Fruit fly (Drosophila melanogaster) whole organism, embryonic: ENCODE data around the gene Sys1.

ENCODE experiments used
- ATbp ChIP-seq: fragments of 200-800 bp; sonication (Bioruptor generic); optimal IDR thresholded peaks from 2 replicates; lab custom pipeline; 2017; ENCODE audit warnings: missing biosample characterization, mild to moderate bottlenecking, missing genetic modification characterization, missing genetic modification reagents
- Atf6 ChIP-seq: fragments of 200-800 bp; sonication (Bioruptor generic); IDR thresholded peaks from 2 replicates; pipeline ENCODE4 v1.3.6; 2022; ENCODE audit warnings: missing biosample characterization, missing genetic modification characterization
- CG10274 ChIP-seq: fragments of 200-800 bp; sonication (Bioruptor generic); optimal IDR thresholded peaks from 3 replicates; lab custom pipeline; 2017; ENCODE audit warnings: missing biosample characterization, mild to moderate bottlenecking, missing genetic modification characterization
- CG10321 ChIP-seq: fragments of 200-800 bp; sonication (Bioruptor generic); IDR thresholded peaks from 2 replicates; pipeline ENCODE4 v1.3.6; 2022; ENCODE audit warnings: missing biosample characterization, missing genetic modification characterization
- CG11398 ChIP-seq: fragments of 200-800 bp; sonication (Bioruptor generic); optimal IDR thresholded peaks from 2 replicates; lab custom pipeline; 2016; ENCODE audit warnings: missing biosample characterization, missing genetic modification characterization
- CG11696 ChIP-seq: fragments of 200-800 bp; sonication (Bioruptor generic); IDR thresholded peaks from 2 replicates; pipeline ENCODE4 v1.3.6; 2022; ENCODE audit warnings: missing biosample characterization, missing genetic modification characterization
- CG12071 ChIP-seq: fragments of 200-800 bp; sonication (Bioruptor generic); optimal IDR thresholded peaks from 3 replicates; lab custom pipeline; 2018; ENCODE audit warnings: missing biosample characterization, mild to moderate bottlenecking, missing genetic modification characterization
- CG14014 ChIP-seq: fragments of 200-800 bp; sonication (Bioruptor generic); IDR thresholded peaks from 2 replicates; pipeline ENCODE4 v1.3.6; 2022; ENCODE audit warnings: missing biosample characterization, missing genetic modification characterization
- CG15601 ChIP-seq: fragments of 200-800 bp; sonication (Bioruptor generic); optimal IDR thresholded peaks from 3 replicates; lab custom pipeline; 2019; ENCODE audit warnings: missing biosample characterization, mild to moderate bottlenecking, missing genetic modification characterization, moderate library complexity
- CG17186 ChIP-seq: fragments of 200-800 bp; sonication (Bioruptor generic); optimal IDR thresholded peaks from 3 replicates; lab custom pipeline; 2017; ENCODE audit warnings: missing biosample characterization, missing genetic modification reagents, missing genetic modification characterization
- CG17328 ChIP-seq: fragments of 200-800 bp; sonication (Bioruptor generic); IDR thresholded peaks from 2 replicates; pipeline ENCODE4 v1.3.6; 2022; ENCODE audit warnings: missing biosample characterization, missing genetic modification characterization
- CG32532 ChIP-seq: fragments of 200-800 bp; sonication (Bioruptor generic); IDR thresholded peaks from 2 replicates; pipeline ENCODE4 v1.3.6; 2022; ENCODE audit warnings: missing biosample characterization, missing genetic modification characterization
- CG33557 ChIP-seq: fragments of 200-800 bp; sonication (Bioruptor generic); optimal IDR thresholded peaks from 2 replicates; lab custom pipeline; 2019; ENCODE audit warnings: missing biosample characterization, mild to moderate bottlenecking, missing genetic modification characterization, moderate library complexity
- CG34376 ChIP-seq: fragments of 200-800 bp; sonication (Bioruptor generic); optimal IDR thresholded peaks from 2 replicates; lab custom pipeline; 2018; ENCODE audit warnings: missing biosample characterization, mild to moderate bottlenecking, missing genetic modification characterization
- CG4360 ChIP-seq: fragments of 200-800 bp; sonication (Bioruptor generic); IDR thresholded peaks from 2 replicates; pipeline ENCODE4 v1.3.6; 2022; ENCODE audit warnings: missing biosample characterization, missing genetic modification characterization
- CG6854 ChIP-seq: fragments of 200-800 bp; sonication (Bioruptor generic); optimal IDR thresholded peaks from 3 replicates; lab custom pipeline; 2017; ENCODE audit warnings: missing biosample characterization, mild to moderate bottlenecking, missing genetic modification characterization
- CG8359 ChIP-seq: fragments of 200-800 bp; sonication (Bioruptor generic); optimal IDR thresholded peaks from 2 replicates; lab custom pipeline; 2017; ENCODE audit warnings: missing biosample characterization, mild to moderate bottlenecking, missing genetic modification characterization, borderline replicate concordance
- CG9727 ChIP-seq: fragments of 200-800 bp; sonication (Bioruptor generic); optimal IDR thresholded peaks from 3 replicates; lab custom pipeline; 2017; ENCODE audit warnings: missing biosample characterization, mild to moderate bottlenecking, missing genetic modification characterization
- CoRest ChIP-seq: fragments of 200-800 bp; sonication (Bioruptor generic); optimal IDR thresholded peaks from 3 replicates; lab custom pipeline; 2018; ENCODE audit warnings: missing biosample characterization, mild to moderate bottlenecking, missing genetic modification characterization, moderate library complexity
- CrebB ChIP-seq: fragments of 200-800 bp; sonication (Bioruptor generic); optimal IDR thresholded peaks from 3 replicates; lab custom pipeline; 2018; ENCODE audit warnings: missing biosample characterization, mild to moderate bottlenecking, missing genetic modification characterization
- Dad ChIP-seq: fragments of 200-800 bp; sonication (Bioruptor generic); optimal IDR thresholded peaks from 3 replicates; lab custom pipeline; 2016; ENCODE audit warnings: missing biosample characterization, missing genetic modification characterization
- Fer2 ChIP-seq: fragments of 200-800 bp; sonication (Bioruptor generic); optimal IDR thresholded peaks from 2 replicates; lab custom pipeline; 2018; ENCODE audit warnings: missing biosample characterization, mild to moderate bottlenecking, missing genetic modification characterization, moderate library complexity
- GATAe ChIP-seq: fragments of 200-800 bp; sonication (Bioruptor generic); conservative IDR thresholded peaks from 2 replicates; pipeline ENCODE4 v1.3.6; 2022; ENCODE audit warnings: missing biosample characterization, missing genetic modification characterization
- Gug ChIP-seq: fragments of 200-800 bp; sonication (Bioruptor generic); IDR thresholded peaks from 4 replicates; pipeline ENCODE4 v1.3.6; 2022; ENCODE audit warnings: missing biosample characterization, missing genetic modification characterization
- Hr3 ChIP-seq: fragments of 200-800 bp; sonication (Bioruptor generic); optimal IDR thresholded peaks from 3 replicates; lab custom pipeline; 2016; ENCODE audit warnings: missing biosample characterization, missing genetic modification characterization
- Hr51 ChIP-seq, 2 experiments: fragments of 200-800 bp; sonication (Bioruptor generic); optimal IDR thresholded peaks; 2 replicates in 1 of 2; 3 replicates in 1 of 2; lab custom pipeline; 2016 to 2018; ENCODE audit warnings: missing biosample characterization in 2 of 2, missing genetic modification characterization in 2 of 2, mild to moderate bottlenecking in 1 of 2, moderate library complexity in 1 of 2
- Lhr ChIP-seq: fragments of 200-800 bp; sonication (Bioruptor generic); optimal IDR thresholded peaks from 3 replicates; lab custom pipeline; 2017; ENCODE audit warnings: mild to moderate bottlenecking, missing biosample characterization, missing genetic modification reagents, missing genetic modification characterization
- Mes4 ChIP-seq: fragments of 200-800 bp; sonication (Bioruptor generic); optimal IDR thresholded peaks from 2 replicates; lab custom pipeline; 2016; ENCODE audit warnings: missing biosample characterization, missing genetic modification characterization
- Nf-YB ChIP-seq: fragments of 200-800 bp; sonication (Bioruptor generic); optimal IDR thresholded peaks from 3 replicates; lab custom pipeline; 2019; ENCODE audit warnings: missing biosample characterization, mild to moderate bottlenecking, missing genetic modification characterization, moderate library complexity
- Nf-YC ChIP-seq: fragments of 200-800 bp; optimal IDR thresholded peaks from 3 replicates; lab custom pipeline; 2019; ENCODE audit warnings: missing biosample characterization, mild to moderate bottlenecking, missing genetic modification characterization, moderate library complexity
- Oaz ChIP-seq: fragments of 200-800 bp; sonication (Bioruptor generic); IDR thresholded peaks from 2 replicates; pipeline ENCODE4 v1.3.6; 2022; ENCODE audit warnings: missing biosample characterization, missing genetic modification characterization
- Scr ChIP-seq: fragments of 200-800 bp; sonication (Bioruptor generic); IDR thresholded peaks from 2 replicates; pipeline ENCODE4 v1.3.6; 2022; ENCODE audit warnings: missing biosample characterization, missing genetic modification characterization; ENCODE audit not compliant: partially characterized antibody
- Tbp ChIP-seq: fragments of >200 bp; optimal IDR thresholded peaks from 2 replicates; lab custom pipeline; 2018; ENCODE audit warnings: missing biosample characterization, missing genetic modification characterization
- Vsx1 ChIP-seq: fragments of 200-800 bp; sonication (Bioruptor generic); optimal IDR thresholded peaks from 2 replicates; lab custom pipeline; 2017; ENCODE audit warnings: missing biosample characterization, mild to moderate bottlenecking, missing genetic modification characterization, missing genetic modification reagents
- ato ChIP-seq: fragments of 200-800 bp; sonication (Bioruptor generic); IDR thresholded peaks from 2 replicates; pipeline ENCODE4 v1.3.6; 2022; ENCODE audit warnings: missing biosample characterization, missing genetic modification characterization; ENCODE audit not compliant: partially characterized antibody
- cad ChIP-seq: fragments of >200 bp; optimal IDR thresholded peaks from 2 replicates; lab custom pipeline; 2017; ENCODE audit warnings: missing biosample characterization, missing genetic modification characterization
- crol ChIP-seq: fragments of 200-800 bp; sonication (Bioruptor generic); IDR thresholded peaks from 2 replicates; pipeline ENCODE4 v1.3.6; 2022; ENCODE audit warnings: missing biosample characterization, missing genetic modification characterization
- gcm2 ChIP-seq: fragments of 200-800 bp; sonication (Bioruptor generic); optimal IDR thresholded peaks from 2 replicates; lab custom pipeline; 2016; ENCODE audit warnings: missing biosample characterization, missing genetic modification characterization
- knrl ChIP-seq: fragments of 200-800 bp; sonication (Bioruptor generic); IDR thresholded peaks from 3 replicates; pipeline ENCODE4 v1.3.6; 2022; ENCODE audit warnings: missing biosample characterization, missing genetic modification characterization; ENCODE audit not compliant: partially characterized antibody
- maf-S ChIP-seq: fragments of 200-800 bp; sonication (Bioruptor generic); optimal IDR thresholded peaks from 2 replicates; lab custom pipeline; 2016; ENCODE audit warnings: missing biosample characterization, missing genetic modification characterization
- mam ChIP-seq: fragments of 200-800 bp; sonication (Bioruptor generic); optimal IDR thresholded peaks from 3 replicates; lab custom pipeline; 2016; ENCODE audit warnings: missing biosample characterization, missing genetic modification characterization
- odd ChIP-seq: fragments of 200-800 bp; sonication (Bioruptor generic); optimal IDR thresholded peaks from 2 replicates; lab custom pipeline; 2017; ENCODE audit warnings: missing biosample characterization, mild to moderate bottlenecking, missing genetic modification characterization
- pum ChIP-seq: fragments of 200-800 bp; sonication (Bioruptor generic); optimal IDR thresholded peaks from 2 replicates; lab custom pipeline; 2016; ENCODE audit warnings: missing biosample characterization, missing genetic modification characterization
- scrt ChIP-seq: fragments of 200-800 bp; sonication (Bioruptor generic); optimal IDR thresholded peaks from 2 replicates; lab custom pipeline; 2018; ENCODE audit warnings: missing biosample characterization, mild to moderate bottlenecking, missing genetic modification characterization, moderate library complexity
- stwl ChIP-seq: fragments of 200-800 bp; sonication (Bioruptor generic); optimal IDR thresholded peaks from 3 replicates; lab custom pipeline; 2018; ENCODE audit warnings: missing biosample characterization, mild to moderate bottlenecking, missing genetic modification characterization, moderate library complexity
- sug ChIP-seq: fragments of 200-800 bp; optimal IDR thresholded peaks from 2 replicates; lab custom pipeline; 2019; ENCODE audit warnings: missing biosample characterization, mild to moderate bottlenecking, missing genetic modification characterization, moderate library complexity
- vfl ChIP-seq: fragments of 200-800 bp; sonication (Bioruptor generic); optimal IDR thresholded peaks from 2 replicates; lab custom pipeline; 2016; ENCODE audit warnings: missing biosample characterization, missing genetic modification characterization
- wdn ChIP-seq: fragments of 200-800 bp; sonication (Bioruptor generic); IDR thresholded peaks from 2 replicates; pipeline ENCODE4 v1.3.6; 2022; ENCODE audit warnings: missing biosample characterization, missing genetic modification characterization
- zen ChIP-seq: fragments of 200-800 bp; sonication (Bioruptor generic); optimal IDR thresholded peaks from 3 replicates; lab custom pipeline; 2018; ENCODE audit warnings: missing biosample characterization, mild to moderate bottlenecking, missing genetic modification characterization, moderate library complexity

Sys1 gene

dm6 chr3R:8694110-8694826 lies 41.6 kb downstream of the Sys1 start (continued):
- TF ChIP-seq CG32532 (GFP tag; lab: Robert Waterston, UW) (peak; percentile 74; the same call in 1 of the 2 replicates), Tbp (GFP tag; lab: Kevin White, UChicago) (no peak), CrebB (tag; lab: Kevin White, UChicago) (peak; percentile 74), CG17186 (GFP tag; lab: Kevin White, UChicago) (no peak), gcm2 (GFP tag; lab: Kevin White, UChicago) (no peak), CG33557 (GFP tag; lab: Kevin White, UChicago) (no peak), mam (GFP tag; lab: Kevin White, UChicago) (no peak), zen (tag; lab: Kevin White, UChicago) (no peak), Oaz (0 out of 2 replicates have a peak, but pooled peaks have one; percentile 18), cad (GFP tag; lab: Kevin White, UChicago) (no peak), ATbp (GFP tag; lab: Kevin White, UChicago) (no peak), CG15601 (tag; lab: Kevin White, UChicago) (no peak), CG10274 (GFP tag; lab: Kevin White, UChicago) (no peak), Hr51 (GFP tag; optimal IDR thresholded peaks at IDR 0.05; lab: Kevin White, UChicago) (no peak), crol (GFP tag; lab: Robert Waterston, UW) (no peak), CG6854 (peak; percentile 77), Hr3 (no peak), Nf-YB (GFP tag; lab: Kevin White, UChicago) (peak; percentile 66), CG11696 (GFP tag; lab: Robert Waterston, UW) (no peak), Nf-YC (tag; lab: Kevin White, UChicago) (peak; percentile 73), CG14014 (GFP tag; lab: Robert Waterston, UW) (0 out of 2 replicates have a peak, but pooled peaks have one; percentile 45), Gug (GFP tag; lab: Robert Waterston, UW) (no peak), GATAe (GFP tag; lab: Robert Waterston, UW) (no peak), ato (GFP tag; lab: Robert Waterston, UW) (no peak), CG9727 (peak; percentile 42), maf-S (GFP tag; lab: Kevin White, UChicago) (no peak), Dad (GFP tag; lab: Kevin White, UChicago) (no peak), CG8359 (GFP tag; lab: Kevin White, UChicago) (no peak), Vsx1 (GFP tag; lab: Kevin White, UChicago) (no peak), sug (tag; lab: Kevin White, UChicago) (no peak), scrt (GFP tag; lab: Kevin White, UChicago) (peak; percentile 37), knrl (GFP tag; lab: Robert Waterston, UW) (no peak), Scr (no peak), pum (GFP tag; lab: Kevin White, UChicago) (no peak), Lhr (GFP tag; lab: Kevin White, UChicago) (no peak), CG11398 (no peak), vfl (no peak), Mes4 (GFP tag; lab: Kevin White, UChicago) (no peak), CG10321 (peak; percentile 20; the same call in 1 of the 2 replicates), CG4360 (GFP tag; lab: Robert Waterston, UW) (no peak), Atf6 (GFP tag; lab: Robert Waterston, UW) (peak; percentile 78), CG12071 (peak; percentile 63), wdn (GFP tag; lab: Robert Waterston, UW) (peak; percentile 47; the same call in 1 of the 2 replicates), Fer2 (peak; percentile 30), stwl (tag; lab: Kevin White, UChicago) (no peak), odd (GFP tag; lab: Kevin White, UChicago) (peak; percentile 55), CoRest (no peak), CG34376 (GFP tag; lab: Kevin White, UChicago) (peak; percentile 95), CG17328 (GFP tag; lab: Robert Waterston, UW) (no peak)
